Worm (Caenorhabditis elegans) whole organism, L1 larva: Measurements from ENCODE around the gene clec-243.
"Not testable (repeated sequence)": the region's sequence is repeated elsewhere in the genome, so short reads cannot be mapped to it uniquely, and the experiment has no call there.

Experiments
- C34B4.2 ChIP-seq: sonication (generic microtip); optimal IDR thresholded peaks from 2 replicates; lab custom pipeline; 2017; ENCODE audit warnings: mild to moderate bottlenecking, missing genetic modification characterization, missing compliant biosample characterization
- aha-1 ChIP-seq: fragments of 150-350 bp; optimal IDR thresholded peaks from 2 replicates; lab custom pipeline; 2014; ENCODE audit warnings: missing biosample characterization, missing genetic modification characterization
- alr-1 ChIP-seq: fragments of 200-800 bp; sonication (Bioruptor generic); optimal IDR thresholded peaks from 2 replicates; lab custom pipeline; 2018; ENCODE audit warnings: borderline replicate concordance, mild to moderate bottlenecking, missing genetic modification characterization, missing compliant biosample characterization
- ama-1 ChIP-seq: fragments of 150-350 bp; optimal IDR thresholded peaks from 2 replicates; lab custom pipeline; 2014
- blmp-1 ChIP-seq: fragments of 150-350 bp; optimal IDR thresholded peaks from 2 replicates; lab custom pipeline; 2014; ENCODE audit warnings: missing biosample characterization, missing genetic modification characterization
- ceh-63 ChIP-seq: fragments of 200-800 bp; sonication (Bioruptor generic); optimal IDR thresholded peaks from 2 replicates; lab custom pipeline; 2018; ENCODE audit warnings: mild to moderate bottlenecking, missing genetic modification characterization, missing compliant biosample characterization
- ceh-8 ChIP-seq: fragments of 200-800 bp; sonication (Bioruptor generic); optimal IDR thresholded peaks from 2 replicates; lab custom pipeline; 2018; ENCODE audit warnings: mild to moderate bottlenecking, missing genetic modification characterization, moderate library complexity, missing compliant biosample characterization
- dpl-1 ChIP-seq, 3 experiments: fragments of 150-350 bp in 2 of 3; sonication (generic microtip) in 1 of 3; optimal IDR thresholded peaks; 2 replicates each; lab custom pipeline; 2014 to 2017; ENCODE audit warnings: missing biosample characterization in 3 of 3, missing genetic modification characterization in 3 of 3, missing genetic modification reagents in 3 of 3
- efl-1 ChIP-seq, 4 experiments: fragments of 150-350 bp; optimal IDR thresholded peaks in 3 of 4; peaks in 1 of 4; 1 replicate in 1 of 4; 2 replicates in 3 of 4; lab custom pipeline; 2014; ENCODE audit warnings: missing biosample characterization in 2 of 4, missing genetic modification characterization in 2 of 4, missing genetic modification reagents in 2 of 4
- egl-13 ChIP-seq: sonication (generic microtip); optimal IDR thresholded peaks from 2 replicates; lab custom pipeline; 2016; ENCODE audit warnings: missing genotype, missing genetic modification reagents, missing genetic modification characterization, missing compliant biosample characterization
- elt-2 ChIP-seq: sonication (generic microtip); optimal IDR thresholded peaks from 2 replicates; lab custom pipeline; 2016; ENCODE audit warnings: missing genetic modification characterization, mild to moderate bottlenecking, inconsistent platforms, missing compliant biosample characterization, missing genetic modification reagents
- elt-3 ChIP-seq, 6 experiments: fragments of 150-350 bp in 1 of 6; sonication (generic microtip); optimal IDR thresholded peaks; 2 replicates each; lab custom pipeline; 2017 to 2018; ENCODE audit warnings: missing biosample characterization in 6 of 6, missing genetic modification characterization in 6 of 6, inconsistent platforms in 1 of 6
- fkh-8 ChIP-seq: sonication (generic microtip); optimal IDR thresholded peaks from 2 replicates; lab custom pipeline; 2016; ENCODE audit warnings: mild to moderate bottlenecking, missing genetic modification characterization, missing compliant biosample characterization
- irx-1 ChIP-seq: sonication (generic microtip); optimal IDR thresholded peaks from 2 replicates; lab custom pipeline; 2016; ENCODE audit warnings: missing genetic modification characterization, missing compliant biosample characterization
- lin-14 ChIP-seq: fragments of 200-800 bp; sonication (Bioruptor generic); optimal IDR thresholded peaks from 2 replicates; lab custom pipeline; 2018; ENCODE audit warnings: mild to moderate bottlenecking, missing genetic modification characterization, moderate library complexity, missing compliant biosample characterization
- lir-3 ChIP-seq: sonication (generic microtip); optimal IDR thresholded peaks from 2 replicates; lab custom pipeline; 2016; ENCODE audit warnings: mild to moderate bottlenecking, missing genetic modification characterization, moderate library complexity, missing compliant biosample characterization; ENCODE audit not compliant: poor library complexity
- lsy-2 ChIP-seq, 2 experiments: fragments of 150-350 bp; optimal IDR thresholded peaks; 2 replicates each; lab custom pipeline; 2014; ENCODE audit warnings: missing biosample characterization in 2 of 2, missing genetic modification characterization in 2 of 2
- mab-9 ChIP-seq: fragments of 200-800 bp; sonication (Bioruptor generic); IDR thresholded peaks from 2 replicates; pipeline ENCODE4 v1.3.6; 2022; ENCODE audit warnings: missing genetic modification reagents, missing genetic modification characterization, missing compliant biosample characterization
- nhr-19 ChIP-seq: fragments of 200-800 bp; sonication (Bioruptor generic); conservative IDR thresholded peaks from 2 replicates; pipeline ENCODE4 v1.3.6; 2022; ENCODE audit warnings: missing genetic modification characterization, missing compliant biosample characterization
- nhr-20 ChIP-seq: sonication (generic microtip); optimal IDR thresholded peaks from 2 replicates; lab custom pipeline; 2016; ENCODE audit warnings: mild to moderate bottlenecking, missing genetic modification characterization, missing compliant biosample characterization
- nhr-28 ChIP-seq: fragments of 150-350 bp; optimal IDR thresholded peaks from 2 replicates; lab custom pipeline; 2014; ENCODE audit warnings: missing biosample characterization, missing genetic modification characterization
- nhr-76 ChIP-seq: sonication (generic microtip); optimal IDR thresholded peaks from 2 replicates; lab custom pipeline; 2017; ENCODE audit warnings: missing biosample characterization, missing genetic modification characterization
- nhr-77 ChIP-seq: fragments of 150-350 bp; optimal IDR thresholded peaks from 2 replicates; lab custom pipeline; 2014; ENCODE audit warnings: missing biosample characterization, missing genetic modification characterization
- nhr-84 ChIP-seq: sonication (generic microtip); optimal IDR thresholded peaks from 2 replicates; lab custom pipeline; 2017; ENCODE audit warnings: missing biosample characterization, missing genetic modification characterization
- nhr-85 ChIP-seq: sonication (generic microtip); peaks from one replicate; lab custom pipeline; 2016; ENCODE audit warnings: missing genetic modification characterization, inconsistent platforms, missing compliant biosample characterization
- pag-3 ChIP-seq: sonication (generic microtip); optimal IDR thresholded peaks from 2 replicates; lab custom pipeline; 2017; ENCODE audit warnings: missing genetic modification characterization, mild to moderate bottlenecking, missing compliant biosample characterization, antibody characterized with exemption, borderline replicate concordance; ENCODE audit not compliant: insufficient read depth
- pax-3 ChIP-seq: fragments of 200-800 bp; sonication (Bioruptor generic); optimal IDR thresholded peaks from 2 replicates; lab custom pipeline; 2018; ENCODE audit warnings: mild to moderate bottlenecking, missing genetic modification characterization, moderate library complexity, missing compliant biosample characterization
- pqm-1 ChIP-seq: sonication (generic microtip); optimal IDR thresholded peaks from 3 replicates; lab custom pipeline; 2017; ENCODE audit warnings: missing biosample characterization, missing genetic modification characterization
- skn-1 ChIP-seq: fragments of 150-350 bp; optimal IDR thresholded peaks from 2 replicates; lab custom pipeline; 2014; ENCODE audit warnings: missing biosample characterization, missing genetic modification characterization
- tbx-2 ChIP-seq: sonication (generic microtip); optimal IDR thresholded peaks from 2 replicates; lab custom pipeline; 2016; ENCODE audit warnings: missing genetic modification characterization, missing compliant biosample characterization
- tlp-1 ChIP-seq: fragments of 150-350 bp; optimal IDR thresholded peaks from 2 replicates; lab custom pipeline; 2014; ENCODE audit warnings: missing biosample characterization, missing genetic modification characterization
- unc-62 ChIP-seq: fragments of 150-350 bp; optimal IDR thresholded peaks from 2 replicates; lab custom pipeline; 2014; ENCODE audit warnings: missing biosample characterization, missing genetic modification reagents, missing genetic modification characterization
- xbp-1 ChIP-seq: sonication (generic microtip); optimal IDR thresholded peaks from 2 replicates; lab custom pipeline; 2016; ENCODE audit warnings: missing genetic modification characterization, missing compliant biosample characterization
- zip-4 ChIP-seq: fragments of 200-800 bp; sonication (Bioruptor generic); optimal IDR thresholded peaks from 2 replicates; lab custom pipeline; 2018; ENCODE audit warnings: mild to moderate bottlenecking, missing genetic modification characterization, moderate library complexity, missing compliant biosample characterization
- ztf-4 ChIP-seq: fragments of 150-350 bp; optimal IDR thresholded peaks from 2 replicates; lab custom pipeline; 2014; ENCODE audit warnings: missing biosample characterization, missing genetic modification characterization

clec-243 gene

ce11 chrV:17257637-17258036, 8.8 kb upstream of the clec-243 start:
- TF ChIP-seq alr-1 (tag; lab: Kevin White, UChicago) (no peak), nhr-85 (peak; percentile 11)

- TF ChIP-seq blmp-1 (no peak), zip-4 (no peak), irx-1 (tag; lab: Kevin White, UChicago) (no peak), tlp-1 (no peak), elt-3 (tag; optimal IDR thresholded peaks at IDR 0.05; lab: Kevin White, UChicago) (no peak), ceh-63 (GFP tag; lab: Kevin White, UChicago) (no peak), C34B4.2 (tag; lab: Kevin White, UChicago) (no peak), lir-3 (tag; lab: Kevin White, UChicago) (no peak), nhr-20 (tag; lab: Kevin White, UChicago) (no peak), nhr-28 (no peak), pax-3 (tag; lab: Kevin White, UChicago) (no peak), ztf-4 (tag; lab: Kevin White, UChicago) (no peak), pag-3 (tag; lab: Kevin White, UChicago) (no peak), tbx-2 (tag; lab: Kevin White, UChicago) (no peak)
Measured at ce11 chrV:17255454-17255853, 6.6 kb upstream of the clec-243 start, which contains the start of gene srh-115. Gene srh-115 (plus strand): TSS chrV:17255754.

- TF ChIP-seq nhr-76 (tag; lab: Kevin White, UChicago); dpl-1 (GFP tag; optimal IDR thresholded peaks at IDR 0.05; lab: Kevin White, UChicago); lin-14 (GFP tag; lab: Kevin White, UChicago): not testable (repeated sequence)
Measured at ce11 chrV:17255028-17255427, 6.2 kb upstream of the clec-243 start, which contains the start of gene srh-116. Gene srh-116 (minus strand): TSS chrV:17255128.

ce11 chrV:17251364-17251961, 2.6 kb upstream of the clec-243 start, which contains the start of gene Y61B8A.6:
Gene Y61B8A.6 (plus strand): TSS chrV:17251911.
- TF ChIP-seq aha-1 (tag; lab: Kevin White, UChicago) (no peak), fkh-8 (tag; lab: Kevin White, UChicago) (no peak), pqm-1 (tag; lab: Kevin White, UChicago) (no peak), irx-1 (tag; lab: Kevin White, UChicago) (no peak), unc-62 (no peak), xbp-1 (no peak), egl-13 (no peak)

- no peak for TF ChIP-seq lsy-2 (tag; optimal IDR thresholded peaks at IDR 0.05; lab: Kevin White, UChicago)
- TF ChIP-seq nhr-84 (tag; lab: Kevin White, UChicago) = no peak
- TF ChIP-seq ceh-8 (GFP tag; lab: Kevin White, UChicago) = no peak
- TF ChIP-seq lir-3 (tag; lab: Kevin White, UChicago) = no peak
- TF ChIP-seq nhr-19 (GFP tag; lab: Robert Waterston, UW) = no peak
- no peak for TF ChIP-seq mab-9 (GFP tag; lab: Robert Waterston, UW)
- no peak for TF ChIP-seq ama-1
Measured at ce11 chrV:17245406-17245805, 3.4 kb downstream of the clec-243 start, which contains the start of gene clec-242. Gene clec-242 (minus strand): TSS chrV:17245506.

- no peak for TF ChIP-seq dpl-1 (GFP tag; optimal IDR thresholded peaks at IDR 0.05; lab: Kevin White, UChicago)
- no peak for TF ChIP-seq nhr-77 (tag; lab: Kevin White, UChicago)
- TF ChIP-seq efl-1 (optimal IDR thresholded peaks at IDR 0.05; lab: Kevin White, UChicago) = no peak
- TF ChIP-seq efl-1 (GFP tag; optimal IDR thresholded peaks at IDR 0.05 in 1 of 2; lab: Kevin White, UChicago) = no peak
- peak; percentile 79 for TF ChIP-seq elt-2
- no peak for TF ChIP-seq skn-1 (tag; lab: Kevin White, UChicago)
- TF ChIP-seq tlp-1 = peak; percentile 48
Measured at ce11 chrV:17243016-17243415, 5.8 kb downstream of the clec-243 start.
